Worm (Caenorhabditis elegans) whole organism, early embryonic: ENCODE results near the gene Y54G11A.3.

ENCODE experiments used
- B0310.2 ChIP-seq: sonication (generic microtip); optimal IDR thresholded peaks from 2 replicates; lab custom pipeline; 2016; ENCODE audit warnings: mild to moderate bottlenecking, missing genetic modification characterization, missing compliant biosample characterization
- aly-1 ChIP-seq: sonication (generic microtip); optimal IDR thresholded peaks from 2 replicates; lab custom pipeline; 2016; ENCODE audit warnings: missing genetic modification characterization, missing compliant biosample characterization
- ama-1 ChIP-seq: fragments of 150-350 bp; optimal IDR thresholded peaks from 2 replicates; lab custom pipeline; 2014
- hmbx-1 ChIP-seq: sonication (generic microtip); optimal IDR thresholded peaks from 2 replicates; lab custom pipeline; 2016; ENCODE audit warnings: mild to moderate bottlenecking, missing genetic modification characterization, missing compliant biosample characterization
- hnd-1 ChIP-seq: sonication (generic microtip); optimal IDR thresholded peaks from 2 replicates; lab custom pipeline; 2016; ENCODE audit warnings: missing genetic modification characterization, missing compliant biosample characterization
- tbx-37 ChIP-seq: fragments of 200-800 bp; sonication (Bioruptor generic); conservative IDR thresholded peaks from 2 replicates; pipeline ENCODE4 v1.3.6; 2022; ENCODE audit warnings: missing genetic modification reagents, missing genetic modification characterization, missing compliant biosample characterization
- tra-4 ChIP-seq: sonication (generic microtip); optimal IDR thresholded peaks from 2 replicates; lab custom pipeline; 2017; ENCODE audit warnings: missing genetic modification characterization, missing compliant biosample characterization

ce11 chrII:14312182-14312581 lies 35.8 kb downstream of the Y54G11A.3 start:
- TF ChIP-seq aly-1 (no peak), ama-1 (lab: Kevin White, UChicago) (no peak), hnd-1 (no peak), tra-4 (no peak), B0310.2 (tag; lab: Kevin White, UChicago) (no peak), hmbx-1 (tag; lab: Kevin White, UChicago) (no peak), tbx-37 (GFP tag; lab: Robert Waterston, UW) (no peak)
